Worm (Caenorhabditis elegans): ENCODE data around the gene lys-2.

lys-2 gene

ce11 chrV:10246443-10246885 lies 34.8 kb downstream of the lys-2 start:
- TF ChIP-seq ceh-100 (GFP tag; IDR thresholded peaks at IDR 0.05): no peak
- no peak for TF ChIP-seq lsy-27 (tag; optimal IDR thresholded peaks at IDR 0.05; ENCODE audit: borderline replicate concordance, insufficient read depth)
- TF ChIP-seq ztf-3 (GFP tag; optimal IDR thresholded peaks at IDR 0.05): no peak
- no peak for TF ChIP-seq tlf-1 (GFP tag; optimal IDR thresholded peaks at IDR 0.05)
- TF ChIP-seq F10E7.11 (tag; optimal IDR thresholded peaks at IDR 0.05): no peak
- TF ChIP-seq atf-7 (tag; optimal IDR thresholded peaks at IDR 0.05): no peak
- no peak for TF ChIP-seq ztf-28 (GFP tag; IDR thresholded peaks at IDR 0.05)
- TF ChIP-seq somi-1 (GFP tag; optimal IDR thresholded peaks at IDR 0.05): peak; percentile 45
- peak in 1 of 3 experiments; percentile 54 for TF ChIP-seq lin-35 (GFP tag; optimal IDR thresholded peaks at IDR 0.05)
- no peak for TF ChIP-seq cebp-2 (GFP tag; IDR thresholded peaks at IDR 0.05)
- no peak for TF ChIP-seq zfh-2 (GFP tag; conservative IDR thresholded peaks at IDR 0.05)
- 0 out of 2 replicates have a peak, but pooled peaks have one; percentile 52 for TF ChIP-seq K11D2.4 (GFP tag; IDR thresholded peaks at IDR 0.05)
- no peak for TF ChIP-seq lir-1 (GFP tag; conservative IDR thresholded peaks at IDR 0.05)
- TF ChIP-seq tbx-9 (tag; optimal IDR thresholded peaks at IDR 0.05; ENCODE audit: borderline replicate concordance): no peak
- no peak for TF ChIP-seq unc-130 (GFP tag; optimal IDR thresholded peaks at IDR 0.05)
- TF ChIP-seq ekl-4 (GFP tag; IDR thresholded peaks at IDR 0.05): no peak
- peak; percentile 61 for TF ChIP-seq efl-1 (GFP tag; optimal IDR thresholded peaks at IDR 0.05)
- no peak for TF ChIP-seq Y53G8AR.9 (GFP tag; conservative IDR thresholded peaks at IDR 0.05)
- TF ChIP-seq repo-1 (tag; optimal IDR thresholded peaks at IDR 0.05): no peak
- peak; percentile 74 for TF ChIP-seq K12H6.12 (tag; optimal IDR thresholded peaks at IDR 0.05)
- no peak for TF ChIP-seq hmg-20 (GFP tag; IDR thresholded peaks at IDR 0.05)
- TF ChIP-seq lsl-1 (GFP tag; optimal IDR thresholded peaks at IDR 0.05): peak; percentile 5
- TF ChIP-seq snpc-1.1 (tag; optimal IDR thresholded peaks at IDR 0.05; ENCODE audit: insufficient read depth): no peak
- no peak for TF ChIP-seq nhr-90 (tag; optimal IDR thresholded peaks at IDR 0.05)
- TF ChIP-seq gei-17 (GFP tag; optimal IDR thresholded peaks at IDR 0.05): no peak
- TF ChIP-seq ztf-18 (tag; optimal IDR thresholded peaks at IDR 0.05): no peak
- no peak for TF ChIP-seq ceh-27 (GFP tag; optimal IDR thresholded peaks at IDR 0.05)
- TF ChIP-seq pbrm-1 (GFP tag; IDR thresholded peaks at IDR 0.05): no peak
- TF ChIP-seq B0261.1 (tag; optimal IDR thresholded peaks at IDR 0.05): no peak
- peak; percentile 24; the same call in 1 of the 2 replicates for TF ChIP-seq hmg-1.2 (GFP tag; IDR thresholded peaks at IDR 0.05)
- peak; percentile 46 for TF ChIP-seq ceh-91 (GFP tag; IDR thresholded peaks at IDR 0.05)
- TF ChIP-seq dpl-1 (GFP tag; optimal IDR thresholded peaks at IDR 0.05): peak; percentile 19
- no peak for TF ChIP-seq ama-1 (optimal IDR thresholded peaks at IDR 0.05)
- no peak for TF ChIP-seq ama-1 (GFP tag; optimal IDR thresholded peaks at IDR 0.05)
- TF ChIP-seq D2030.7 (GFP tag; IDR thresholded peaks at IDR 0.05): peak; percentile 37; the same call in 1 of the 2 replicates
- no peak for TF ChIP-seq zim-3 (tag; optimal IDR thresholded peaks at IDR 0.05)
- no peak for TF ChIP-seq nhr-80 (tag; optimal IDR thresholded peaks at IDR 0.05)
- no peak for TF ChIP-seq hlh-12 (tag; optimal IDR thresholded peaks at IDR 0.05)
- TF ChIP-seq attf-5 (GFP tag; optimal IDR thresholded peaks at IDR 0.05): peak; percentile 34
- TF ChIP-seq madf-10 (tag; optimal IDR thresholded peaks at IDR 0.05): no peak
- no peak for TF ChIP-seq rec-8 (tag; optimal IDR thresholded peaks at IDR 0.05)
- TF ChIP-seq lin-54 (GFP tag; optimal IDR thresholded peaks at IDR 0.05): peak; percentile 59
- no peak for TF ChIP-seq unc-62 (GFP tag; optimal IDR thresholded peaks at IDR 0.05)
- no peak for TF ChIP-seq dpff-1 (tag; optimal IDR thresholded peaks at IDR 0.05)
- no peak for TF ChIP-seq lag-1 (GFP tag; IDR thresholded peaks at IDR 0.05)
- no peak for TF ChIP-seq attf-3 (GFP tag; conservative IDR thresholded peaks at IDR 0.05)
- no peak for TF ChIP-seq bed-2 (GFP tag; IDR thresholded peaks at IDR 0.05)
- no peak for TF ChIP-seq die-1 (tag; optimal IDR thresholded peaks at IDR 0.05)
- no peak for TF ChIP-seq ztf-25 (GFP tag; IDR thresholded peaks at IDR 0.05)
- no peak for TF ChIP-seq Y79H2A.3 (GFP tag; conservative IDR thresholded peaks at IDR 0.05)

All from whole organism, young adult.